Worm (Caenorhabditis elegans) whole organism, L3 larva: Measurements from ENCODE around the gene sli-1.

Source experiments
- elt-3 ChIP-seq, 3 experiments: fragments of 150-350 bp in 1 of 3; sonication (generic microtip) in 2 of 3; optimal IDR thresholded peaks; 2 replicates in 2 of 3; 4 replicates in 1 of 3; lab custom pipeline; 2014 to 2017; ENCODE audit warnings: missing biosample characterization in 3 of 3, missing genetic modification characterization in 3 of 3
- fkh-10 ChIP-seq: sonication (generic microtip); optimal IDR thresholded peaks from 2 replicates; lab custom pipeline; 2017; ENCODE audit warnings: missing biosample characterization, missing genetic modification reagents, missing genetic modification characterization
- nfya-1 ChIP-seq: sonication (generic microtip); optimal IDR thresholded peaks from 2 replicates; lab custom pipeline; 2017; ENCODE audit warnings: missing genetic modification characterization, mild to moderate bottlenecking, missing compliant biosample characterization, antibody characterized with exemption, moderate library complexity; ENCODE audit not compliant: insufficient read depth
- nhr-12 ChIP-seq: fragments of 150-350 bp; optimal IDR thresholded peaks from 2 replicates; lab custom pipeline; 2014; ENCODE audit warnings: missing biosample characterization, missing genetic modification characterization
- ztf-11 ChIP-seq: fragments of 150-350 bp; optimal IDR thresholded peaks from 2 replicates; lab custom pipeline; 2014; ENCODE audit warnings: missing biosample characterization, missing genetic modification characterization

DNA sequence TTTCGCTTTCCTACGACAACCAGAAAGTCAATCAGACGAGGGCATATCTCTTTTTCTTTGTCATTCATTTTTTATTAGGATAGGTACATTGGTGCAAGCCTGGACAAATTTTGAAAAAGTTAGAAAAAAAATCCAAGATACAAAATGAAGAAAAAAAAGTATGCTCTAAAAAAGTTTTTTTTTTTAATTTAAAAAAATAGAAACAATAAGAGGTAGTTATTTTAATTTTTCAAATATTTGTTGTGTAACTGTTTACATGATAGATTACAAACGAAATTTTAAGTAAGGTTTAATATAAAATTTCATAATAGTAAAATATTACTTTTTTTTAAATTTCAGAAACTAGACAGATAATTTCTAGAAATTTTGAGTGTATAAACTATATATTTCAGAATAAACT, 33.9 kb upstream of the sli-1 start, which contains the start of gene aex-3:
- TF ChIP-seq elt-3 (tag; optimal IDR thresholded peaks at IDR 0.05; lab: Kevin White, UChicago): no peak
- TF ChIP-seq nhr-12: no peak
- TF ChIP-seq nfya-1: no peak
- no peak for TF ChIP-seq ztf-11
- TF ChIP-seq fkh-10 (GFP tag; lab: Kevin White, UChicago): no peak
